Fruit fly (Drosophila melanogaster) whole organism, adult: ENCODE data around the gene CG14841.

ENCODE experiments used
- CG11617 ChIP-seq: fragments of 200-800 bp; sonication (Bioruptor generic); optimal IDR thresholded peaks from 2 replicates; lab custom pipeline; 2017; ENCODE audit warnings: mild to moderate bottlenecking, missing biosample characterization, missing genetic modification reagents, missing genetic modification characterization
- CG33017 ChIP-seq: fragments of 200-800 bp; sonication (Bioruptor generic); optimal IDR thresholded peaks from 2 replicates; lab custom pipeline; 2018; ENCODE audit warnings: missing biosample characterization, mild to moderate bottlenecking, missing genetic modification characterization, moderate library complexity
- Mnt ChIP-seq: fragments of 200-800 bp; sonication (Bioruptor generic); optimal IDR thresholded peaks from 2 replicates; lab custom pipeline; 2016; ENCODE audit warnings: missing biosample characterization, mild to moderate bottlenecking, missing genetic modification characterization
- cic ChIP-seq: fragments of 200-800 bp; sonication (Bioruptor generic); optimal IDR thresholded peaks from 2 replicates; lab custom pipeline; 2017; ENCODE audit warnings: missing biosample characterization, mild to moderate bottlenecking, missing genetic modification characterization, moderate library complexity
- kay ChIP-seq: fragments of 200-800 bp; sonication (Bioruptor generic); peaks from one replicate; lab custom pipeline; 2016; ENCODE audit warnings: missing biosample characterization, missing genetic modification characterization, borderline replicate concordance
- ovo ChIP-seq: fragments of 200-800 bp; sonication (Bioruptor generic); optimal IDR thresholded peaks from 2 replicates; lab custom pipeline; 2016; ENCODE audit warnings: missing biosample characterization, missing genetic modification characterization

- peak; percentile 9 for TF ChIP-seq CG11617 (GFP tag; lab: Kevin White, UChicago)
- TF ChIP-seq ovo (GFP tag; lab: Kevin White, UChicago), result no peak
- no peak for TF ChIP-seq CG33017 (tag; lab: Kevin White, UChicago)
- no peak for TF ChIP-seq cic (GFP tag; lab: Kevin White, UChicago)
- no peak for TF ChIP-seq kay (GFP tag; lab: Kevin White, UChicago)
- no peak for TF ChIP-seq Mnt
These were observed 46.6 kb upstream of the CG14841 start, which contains the start of gene Polr2I for dm6 chr3R:14308801-14309217.
